Worm (Caenorhabditis elegans) whole organism, L1 larva: ENCODE measurements around the gene lec-6.

ENCODE experiments used
- egl-13 ChIP-seq: sonication (generic microtip); optimal IDR thresholded peaks from 2 replicates; lab custom pipeline; 2016; ENCODE audit warnings: missing genotype, missing genetic modification reagents, missing genetic modification characterization, missing compliant biosample characterization
- jun-1 ChIP-seq: fragments of 150-350 bp; optimal IDR thresholded peaks from 2 replicates; lab custom pipeline; 2014; ENCODE audit warnings: missing biosample characterization, missing genetic modification reagents, missing genetic modification characterization
- snpc-4 ChIP-seq: fragments of 150-350 bp; optimal IDR thresholded peaks from 2 replicates; lab custom pipeline; 2014; ENCODE audit warnings: missing biosample characterization, missing genetic modification characterization
- unc-130 ChIP-seq: fragments of 150-350 bp; optimal IDR thresholded peaks from 2 replicates; lab custom pipeline; 2017; ENCODE audit warnings: missing biosample characterization, missing genetic modification characterization, inconsistent platforms

DNA sequence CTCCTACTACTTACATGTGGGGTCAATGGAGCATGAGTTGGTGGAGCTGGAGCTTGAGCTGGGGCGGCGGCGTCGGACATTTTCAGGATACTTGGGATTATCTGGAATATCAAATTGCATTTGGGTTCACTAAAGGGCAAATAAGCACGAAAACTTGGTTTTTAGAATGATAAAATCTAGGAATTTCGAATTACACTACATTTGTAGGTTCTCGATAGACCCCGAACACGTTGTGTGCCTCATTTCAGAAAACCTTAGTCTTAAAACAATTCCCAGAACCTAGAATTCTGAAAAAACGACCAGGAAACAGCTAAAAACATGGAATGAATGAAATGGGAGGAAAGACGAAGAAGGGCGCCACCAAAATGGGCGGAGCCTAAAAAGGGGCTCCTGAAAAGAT is 14.3 kb upstream of the lec-6 start, which contains the start of gene T19C3.3:
- TF ChIP-seq snpc-4 (tag; lab: Kevin White, UChicago) = no peak
- no peak for TF ChIP-seq egl-13 (tag; lab: Kevin White, UChicago)
- no peak for TF ChIP-seq jun-1 (tag; lab: Kevin White, UChicago)
- TF ChIP-seq unc-130 (tag; lab: Kevin White, UChicago) = no peak
